Worm (Caenorhabditis elegans) whole organism, L4 larva: ENCODE data around the gene Y38E10A.22.
A peak's percentile ranks its signal among the peaks of the same experiment; 100 is the strongest.

Experiments used
- arid-1 ChIP-seq: fragments of 200-800 bp; sonication (Bioruptor generic); conservative IDR thresholded peaks from 2 replicates; pipeline ENCODE4 v1.3.6; 2022; ENCODE audit warnings: missing genetic modification reagents, missing genetic modification characterization, missing compliant biosample characterization
- ceh-82 ChIP-seq: sonication (generic microtip); optimal IDR thresholded peaks from 2 replicates; lab custom pipeline; 2017; ENCODE audit warnings: missing biosample characterization, missing genetic modification characterization
- fos-1 ChIP-seq: fragments of 150-350 bp; optimal IDR thresholded peaks from 2 replicates; lab custom pipeline; 2014; ENCODE audit warnings: missing biosample characterization, missing genetic modification characterization
- mdl-1 ChIP-seq, 2 experiments: fragments of 150-350 bp in 1 of 2; sonication (generic microtip) in 1 of 2; optimal IDR thresholded peaks; 2 replicates each; lab custom pipeline; 2014 to 2017; ENCODE audit warnings: missing biosample characterization in 2 of 2, missing genetic modification characterization in 2 of 2
- nhr-48 ChIP-seq: sonication (generic microtip); optimal IDR thresholded peaks from 2 replicates; lab custom pipeline; 2016; ENCODE audit warnings: mild to moderate bottlenecking, missing genetic modification characterization, missing compliant biosample characterization

DNA sequence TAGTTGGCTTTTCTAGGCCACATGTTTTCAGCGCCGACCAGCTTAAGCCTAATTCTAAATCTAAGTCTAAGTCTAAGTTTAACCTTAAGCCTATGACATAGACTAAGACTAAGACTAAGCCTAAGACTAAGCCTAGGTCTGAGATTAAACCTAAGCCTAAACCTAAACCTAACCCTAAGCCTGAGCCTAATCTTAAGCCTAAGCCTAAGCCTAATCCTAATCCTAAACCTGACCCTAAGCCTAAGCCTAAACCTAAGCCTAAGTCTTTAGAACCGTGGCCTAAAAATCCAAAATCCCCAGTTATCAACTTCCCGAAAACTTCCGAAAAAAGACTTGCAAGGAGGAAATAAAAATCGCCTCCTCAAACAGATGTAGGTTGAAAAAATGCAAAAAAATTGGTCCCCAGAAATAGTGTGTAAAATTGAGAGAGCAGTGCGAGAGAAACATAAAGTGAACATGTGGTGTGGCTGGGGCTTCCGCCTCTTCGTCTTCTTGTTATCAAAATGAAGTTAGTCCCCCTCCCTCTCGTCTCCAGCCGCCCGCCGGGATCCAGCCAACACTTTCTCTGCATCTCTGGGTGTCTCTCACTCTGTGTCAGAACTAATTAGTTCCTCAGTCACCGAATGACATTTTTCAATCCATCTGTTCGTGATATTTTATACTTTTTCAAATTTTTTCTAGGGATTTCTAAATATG is 17.8 kb downstream of the Y38E10A.22 start:
- TF ChIP-seq arid-1 (GFP tag; lab: Robert Waterston, UW) (no peak), fos-1 (tag; lab: Kevin White, UChicago) (no peak), mdl-1 (tag; optimal IDR thresholded peaks at IDR 0.05; lab: Kevin White, UChicago) (peak in 1 of 2 experiments; percentile 42), ceh-82 (tag; lab: Kevin White, UChicago) (no peak), nhr-48 (tag; lab: Kevin White, UChicago) (no peak)
